Worm (Caenorhabditis elegans) whole organism, mixed stage, embryonic: ENCODE measurements around the gene cdkl-1.

ENCODE experiments used
- M03D4.4 ChIP-seq: sonication (generic microtip); optimal IDR thresholded peaks from 2 replicates; lab custom pipeline; 2017; ENCODE audit warnings: mild to moderate bottlenecking, missing genetic modification characterization, missing compliant biosample characterization
- bed-3 ChIP-seq: fragments of 200-800 bp; sonication (Bioruptor generic); optimal IDR thresholded peaks from 3 replicates; lab custom pipeline; 2018; ENCODE audit warnings: mild to moderate bottlenecking, missing genetic modification characterization, moderate library complexity, missing compliant biosample characterization
- blmp-1 ChIP-seq: fragments of 150-350 bp; optimal IDR thresholded peaks from 2 replicates; lab custom pipeline; 2014; ENCODE audit warnings: missing biosample characterization, missing genetic modification characterization
- ceh-39 ChIP-seq: fragments of 150-350 bp; optimal IDR thresholded peaks from 2 replicates; lab custom pipeline; 2014; ENCODE audit warnings: missing biosample characterization, missing genetic modification characterization
- ceh-83 ChIP-seq: fragments of 200-800 bp; sonication (Bioruptor generic); optimal IDR thresholded peaks from 2 replicates; lab custom pipeline; 2018; ENCODE audit warnings: mild to moderate bottlenecking, missing genetic modification characterization, missing compliant biosample characterization
- cnd-1 ChIP-seq: fragments of 200-800 bp; sonication (Bioruptor generic); optimal IDR thresholded peaks from 2 replicates; lab custom pipeline; 2018; ENCODE audit warnings: mild to moderate bottlenecking, missing genetic modification characterization, missing compliant biosample characterization
- drap-1 ChIP-seq: fragments of 200-800 bp; sonication (Bioruptor generic); optimal IDR thresholded peaks from 3 replicates; lab custom pipeline; 2018; ENCODE audit warnings: mild to moderate bottlenecking, missing genetic modification characterization, missing compliant biosample characterization
- elt-1 ChIP-seq: sonication (generic microtip); optimal IDR thresholded peaks from 2 replicates; lab custom pipeline; 2017; ENCODE audit warnings: missing genetic modification characterization, mild to moderate bottlenecking, missing compliant biosample characterization, antibody characterized with exemption, moderate library complexity, borderline replicate concordance; ENCODE audit not compliant: insufficient read depth
- elt-3 ChIP-seq: fragments of 150-350 bp; optimal IDR thresholded peaks from 2 replicates; lab custom pipeline; 2014; ENCODE audit warnings: missing biosample characterization, missing genetic modification characterization
- flh-1 ChIP-seq: fragments of 200-800 bp; sonication (Bioruptor generic); optimal IDR thresholded peaks from 2 replicates; lab custom pipeline; 2018; ENCODE audit warnings: mild to moderate bottlenecking, missing genetic modification characterization, moderate library complexity, missing compliant biosample characterization
- ham-2 ChIP-seq: fragments of 200-800 bp; sonication (Bioruptor generic); optimal IDR thresholded peaks from 2 replicates; lab custom pipeline; 2018; ENCODE audit warnings: mild to moderate bottlenecking, missing genetic modification characterization, missing compliant biosample characterization
- hlh-1 ChIP-seq: fragments of 150-350 bp; optimal IDR thresholded peaks from 2 replicates; lab custom pipeline; 2014; ENCODE audit warnings: missing biosample characterization, missing genetic modification reagents, missing genetic modification characterization
- lin-13 ChIP-seq: fragments of 150-350 bp; optimal IDR thresholded peaks from 2 replicates; lab custom pipeline; 2014; ENCODE audit warnings: missing biosample characterization, missing genetic modification characterization
- lin-32 ChIP-seq: fragments of 200-800 bp; sonication (Bioruptor generic); optimal IDR thresholded peaks from 2 replicates; lab custom pipeline; 2018; ENCODE audit warnings: mild to moderate bottlenecking, missing genetic modification characterization, missing compliant biosample characterization
- lsy-2 ChIP-seq: fragments of 150-350 bp; optimal IDR thresholded peaks from 2 replicates; lab custom pipeline; 2014; ENCODE audit warnings: missing biosample characterization, missing genetic modification characterization
- mab-5 ChIP-seq: fragments of 150-350 bp; optimal IDR thresholded peaks from 2 replicates; lab custom pipeline; 2014; ENCODE audit warnings: missing biosample characterization, missing genetic modification characterization
- mep-1 ChIP-seq: fragments of 150-350 bp; optimal IDR thresholded peaks from 2 replicates; lab custom pipeline; 2017; ENCODE audit warnings: missing biosample characterization, missing genetic modification reagents, missing genetic modification characterization, inconsistent platforms
- mls-2 ChIP-seq: sonication (generic microtip); optimal IDR thresholded peaks from 2 replicates; lab custom pipeline; 2016; ENCODE audit warnings: mild to moderate bottlenecking, missing genetic modification characterization, moderate library complexity, missing compliant biosample characterization
- nhr-12 ChIP-seq: fragments of 150-350 bp; optimal IDR thresholded peaks from 2 replicates; lab custom pipeline; 2014; ENCODE audit warnings: missing biosample characterization, missing genetic modification characterization
- nhr-237 ChIP-seq: fragments of 150-350 bp; optimal IDR thresholded peaks from 2 replicates; lab custom pipeline; 2014; ENCODE audit warnings: missing biosample characterization, missing genetic modification characterization
- nhr-28 ChIP-seq: fragments of 150-350 bp; optimal IDR thresholded peaks from 2 replicates; lab custom pipeline; 2014; ENCODE audit warnings: missing biosample characterization, missing genetic modification characterization
- nhr-76 ChIP-seq: sonication (generic microtip); optimal IDR thresholded peaks from 2 replicates; lab custom pipeline; 2017; ENCODE audit warnings: missing biosample characterization, missing genetic modification characterization
- pha-4 ChIP-seq: fragments of 150-350 bp; optimal IDR thresholded peaks from 2 replicates; lab custom pipeline; 2018; ENCODE audit warnings: missing biosample characterization, missing genetic modification reagents, missing genetic modification characterization
- sem-2 ChIP-seq: fragments of 200-800 bp; sonication (Bioruptor generic); optimal IDR thresholded peaks from 2 replicates; lab custom pipeline; 2018; ENCODE audit warnings: mild to moderate bottlenecking, missing genetic modification characterization, missing compliant biosample characterization
- snpc-4 ChIP-seq: fragments of 150-350 bp; optimal IDR thresholded peaks from 2 replicates; lab custom pipeline; 2014; ENCODE audit warnings: missing biosample characterization, missing genetic modification characterization
- sptf-1 ChIP-seq: sonication (generic microtip); optimal IDR thresholded peaks from 2 replicates; lab custom pipeline; 2017; ENCODE audit warnings: mild to moderate bottlenecking, missing genetic modification characterization, moderate library complexity, missing compliant biosample characterization
- tbx-8 ChIP-seq: fragments of 200-800 bp; sonication (Bioruptor generic); optimal IDR thresholded peaks from 2 replicates; lab custom pipeline; 2018; ENCODE audit warnings: mild to moderate bottlenecking, missing genetic modification characterization, moderate library complexity, missing compliant biosample characterization
- unc-120 ChIP-seq: sonication (generic microtip); optimal IDR thresholded peaks from 2 replicates; lab custom pipeline; 2017; ENCODE audit warnings: missing genetic modification characterization, missing compliant biosample characterization; ENCODE audit not compliant: poor library complexity, severe bottlenecking
- unc-39 ChIP-seq: fragments of 150-350 bp; optimal IDR thresholded peaks from 2 replicates; lab custom pipeline; 2014; ENCODE audit warnings: missing biosample characterization, missing genetic modification characterization
- unc-62 ChIP-seq: fragments of 150-350 bp; optimal IDR thresholded peaks from 2 replicates; lab custom pipeline; 2014; ENCODE audit warnings: missing biosample characterization, missing genetic modification reagents, missing genetic modification characterization
- zip-8 ChIP-seq: fragments of 150-350 bp; optimal IDR thresholded peaks from 2 replicates; lab custom pipeline; 2014; ENCODE audit warnings: missing biosample characterization, missing genetic modification characterization
- ztf-11 ChIP-seq: fragments of 150-350 bp; optimal IDR thresholded peaks from 2 replicates; lab custom pipeline; 2014; ENCODE audit warnings: missing biosample characterization, missing genetic modification characterization

Gene cdkl-1

ce11 chrV:11122466-11122865 lies 23.8 kb downstream of the cdkl-1 start, which contains the start of gene mboa-2:
mboa-2 (minus strand) TSS chrV:11122493.
- TF ChIP-seq lin-13 (tag; lab: Kevin White, UChicago) (no peak), tbx-8 (GFP tag; lab: Kevin White, UChicago) (no peak), elt-3 (tag; lab: Kevin White, UChicago) (no peak), unc-120 (no peak), elt-1 (tag; lab: Kevin White, UChicago) (no peak), zip-8 (no peak), nhr-237 (tag; lab: Kevin White, UChicago) (no peak), snpc-4 (tag; lab: Kevin White, UChicago) (no peak), nhr-12 (tag; lab: Kevin White, UChicago) (no peak), drap-1 (GFP tag; lab: Kevin White, UChicago) (no peak), lin-32 (GFP tag; lab: Kevin White, UChicago) (no peak)

- TF ChIP-seq cnd-1 (tag; lab: Kevin White, UChicago): no peak
- peak; percentile 33 for TF ChIP-seq lsy-2 (tag; lab: Kevin White, UChicago)
- peak; percentile 48 for TF ChIP-seq mep-1 (tag; lab: Kevin White, UChicago)
- TF ChIP-seq blmp-1 (tag; lab: Kevin White, UChicago): no peak
- TF ChIP-seq pha-4 (tag; lab: Kevin White, UChicago): no peak
- TF ChIP-seq ceh-39 (tag; lab: Kevin White, UChicago): peak; percentile 15
- no peak for TF ChIP-seq M03D4.4 (tag; lab: Kevin White, UChicago)
- peak; percentile 12 for TF ChIP-seq sptf-1 (tag; lab: Kevin White, UChicago)
- no peak for TF ChIP-seq snpc-4 (tag; lab: Kevin White, UChicago)
- TF ChIP-seq nhr-28: no peak
- no peak for TF ChIP-seq ceh-83
- TF ChIP-seq elt-3 (tag; lab: Kevin White, UChicago): no peak
- peak; percentile 8 for TF ChIP-seq hlh-1 (tag; lab: Kevin White, UChicago)
- TF ChIP-seq bed-3 (GFP tag; lab: Kevin White, UChicago): no peak
Observed at ce11 chrV:11123817-11124337, 25.2 kb downstream of the cdkl-1 start, which contains the start of the genes atp-5 and lmtr-3. atp-5 (minus strand) TSS chrV:11123867. lmtr-3 (plus strand) TSS chrV:11124186.

DNA sequence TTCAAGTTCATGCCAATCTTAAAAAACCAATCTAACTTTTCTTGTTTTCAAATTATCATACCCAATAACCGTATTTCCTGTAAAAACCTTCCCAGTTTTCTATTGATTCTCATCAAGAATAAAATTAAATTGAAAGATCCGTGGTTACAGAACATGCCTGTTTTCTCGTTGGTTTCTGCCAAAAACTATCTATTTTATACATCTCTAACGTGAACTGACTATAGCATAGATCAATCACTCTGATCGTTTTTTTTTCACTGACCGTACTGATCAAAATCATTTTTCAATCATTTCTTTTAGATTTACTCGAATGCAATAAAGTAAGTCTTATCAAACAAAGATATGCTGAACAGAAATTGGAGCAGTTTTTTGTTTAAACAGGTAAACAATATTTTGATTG lies 26.2 kb downstream of the cdkl-1 start, which contains the start of gene C06H2.2:
C06H2.2 (plus strand) TSS at position 301 of the 400 bp plus-strand sequence.
- TF ChIP-seq pha-4 (tag; lab: Kevin White, UChicago) (no peak), nhr-28 (no peak), ham-2 (GFP tag; lab: Kevin White, UChicago) (no peak), unc-62 (no peak)

- TF ChIP-seq lsy-2 (tag; lab: Kevin White, UChicago) (no peak), blmp-1 (tag; lab: Kevin White, UChicago) (no peak), unc-39 (no peak), flh-1 (GFP tag; lab: Kevin White, UChicago) (no peak), mls-2 (no peak), drap-1 (GFP tag; lab: Kevin White, UChicago) (no peak), snpc-4 (tag; lab: Kevin White, UChicago) (no peak), sem-2 (no peak), mep-1 (tag; lab: Kevin White, UChicago) (no peak), nhr-237 (tag; lab: Kevin White, UChicago) (no peak), sptf-1 (tag; lab: Kevin White, UChicago) (no peak), hlh-1 (tag; lab: Kevin White, UChicago) (no peak), ceh-83 (no peak), ztf-11 (tag; lab: Kevin White, UChicago) (no peak), nhr-76 (no peak), unc-120 (no peak), mab-5 (tag; lab: Kevin White, UChicago) (no peak), elt-1 (tag; lab: Kevin White, UChicago) (no peak), zip-8 (no peak), unc-62 (no peak)
Observed at ce11 chrV:11127197-11127596, 28.5 kb downstream of the cdkl-1 start, which contains the start of gene jmjd-5. jmjd-5 (plus strand) TSS chrV:11127497.
